Worm (Caenorhabditis elegans) whole organism, dauer: ENCODE data around the gene H01M10.1.

Experiments
- unc-62 ChIP-seq: sonication (generic microtip); optimal IDR thresholded peaks from 2 replicates; lab custom pipeline; 2017; ENCODE audit warnings: missing biosample characterization, missing genetic modification reagents, missing genetic modification characterization

The H01M10.1 gene

ce11 chrX:2590777-2591176 lies 10.4 kb upstream of the H01M10.1 start:
- no peak for TF ChIP-seq unc-62 (GFP tag; lab: Kevin White, UChicago)

DNA sequence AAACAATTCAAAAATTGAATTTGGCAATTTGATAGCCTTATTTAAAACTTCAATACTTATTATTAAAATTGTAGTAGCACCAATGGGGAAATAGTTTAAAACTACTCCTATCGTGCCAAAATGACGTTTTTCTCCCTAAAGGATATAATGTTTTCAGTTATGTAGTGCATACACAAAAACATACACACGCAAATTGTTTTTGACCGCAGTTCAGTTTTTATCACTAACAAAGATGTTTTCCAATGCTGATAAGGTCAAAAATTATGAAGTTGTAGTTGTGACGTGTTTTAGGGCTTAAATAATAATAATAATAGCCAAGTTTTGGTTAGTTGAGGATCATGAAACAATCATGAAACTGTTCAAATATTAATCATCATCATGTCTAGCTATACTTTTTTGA lies 9.6 kb upstream of the H01M10.1 start:
- TF ChIP-seq unc-62 (GFP tag; lab: Kevin White, UChicago): no peak

- no peak for TF ChIP-seq unc-62 (GFP tag; lab: Kevin White, UChicago)
Measured at ce11 chrX:2588012-2588411, 7.6 kb upstream of the H01M10.1 start.

DNA sequence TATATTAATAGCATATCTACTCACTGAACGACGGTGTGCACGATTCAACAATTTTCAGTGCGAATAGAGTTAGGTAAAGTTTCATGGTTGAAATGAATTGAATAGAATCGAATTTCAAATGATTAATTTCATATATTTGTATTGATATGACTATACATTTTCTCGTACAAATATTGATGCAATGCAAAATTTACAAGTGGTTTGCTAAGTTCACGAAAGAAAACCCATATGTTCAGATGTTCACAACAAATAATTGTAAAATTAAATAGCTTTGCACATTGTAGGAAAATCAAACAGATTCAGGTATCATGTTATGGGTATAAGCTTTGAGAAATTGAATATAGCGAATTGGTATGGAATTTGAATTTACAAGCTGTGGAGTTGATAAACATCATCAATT lies 5.3 kb upstream of the H01M10.1 start, which contains the start of gene H01M10.2:
TSS of gene H01M10.2 (minus strand) at position 101 of the 400 bp plus-strand sequence.
- no peak for TF ChIP-seq unc-62 (GFP tag; lab: Kevin White, UChicago)

DNA sequence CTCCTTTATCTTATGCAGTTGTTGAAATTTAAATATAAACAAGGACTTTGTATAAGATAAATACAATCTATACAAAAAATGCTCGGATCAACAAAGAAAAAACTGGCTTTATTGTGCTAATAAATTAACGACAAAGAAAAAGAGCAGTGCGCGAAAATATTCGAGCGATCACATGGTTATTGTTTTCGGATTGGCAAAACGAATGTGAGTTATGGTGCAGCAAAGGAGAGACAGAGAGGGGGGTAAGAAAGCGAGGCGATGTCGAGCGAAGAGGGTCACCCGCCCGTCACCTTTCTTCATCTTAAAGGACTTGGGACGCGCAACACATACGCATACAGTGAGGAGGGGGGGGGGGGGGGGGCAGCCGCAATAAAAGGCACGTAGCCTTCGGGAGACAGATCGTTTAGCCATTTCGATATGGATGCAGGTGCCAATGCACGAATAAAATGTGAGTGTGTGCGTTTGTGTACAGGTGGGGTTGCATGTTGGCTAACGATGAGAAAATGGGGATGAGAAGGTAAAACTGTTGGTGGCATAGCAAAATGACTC lies 2.8 kb upstream of the H01M10.1 start:
- TF ChIP-seq unc-62 (GFP tag; lab: Kevin White, UChicago): no peak

ce11 chrX:2581828-2582589 lies 1.6 kb upstream of the H01M10.1 start:
- no peak for TF ChIP-seq unc-62 (GFP tag; lab: Kevin White, UChicago)

- no peak for TF ChIP-seq unc-62 (GFP tag; lab: Kevin White, UChicago)
Measured at ce11 chrX:2577442-2577841, 2.9 kb downstream of the H01M10.1 start, which contains the start of gene ttr-42. Gene ttr-42 (plus strand): TSS chrX:2577742.

- no peak for TF ChIP-seq unc-62 (GFP tag; lab: Kevin White, UChicago)
Measured at ce11 chrX:2572646-2573149, 7.7 kb downstream of the H01M10.1 start, which contains the start of the genes ccd-5 and F52H2.1. Gene ccd-5 (minus strand): TSS chrX:2572653. Gene F52H2.1 (plus strand): TSS chrX:2573099.

ce11 chrX:2569040-2569439 lies 11.3 kb downstream of the H01M10.1 start:
- no peak for TF ChIP-seq unc-62 (GFP tag; lab: Kevin White, UChicago)

DNA sequence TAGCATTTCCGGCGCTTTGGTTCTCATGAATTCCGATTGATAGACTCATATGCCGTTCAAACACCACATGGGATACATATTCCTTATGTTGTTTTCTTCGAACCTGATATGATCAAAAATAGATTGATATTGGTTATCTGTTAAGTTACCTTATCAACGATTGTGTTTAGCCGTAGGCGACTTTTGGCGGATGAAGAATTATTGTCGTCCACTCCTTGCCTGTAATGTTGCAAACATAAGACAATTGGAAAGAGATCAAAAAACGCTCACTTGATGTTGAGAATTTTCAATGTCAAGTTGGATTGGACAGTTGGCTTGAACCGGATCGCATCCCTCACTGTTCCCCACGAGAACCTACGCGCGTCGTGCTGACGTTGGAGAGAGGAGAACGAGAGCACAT lies 12.6 kb downstream of the H01M10.1 start:
- TF ChIP-seq unc-62 (GFP tag; lab: Kevin White, UChicago): no peak

- no peak for TF ChIP-seq unc-62 (GFP tag; lab: Kevin White, UChicago)
Measured at ce11 chrX:2565308-2565773, 15.0 kb downstream of the H01M10.1 start, which contains the start of gene F52H2.15. Gene F52H2.15 (plus strand): TSS chrX:2565358.

- no peak for TF ChIP-seq unc-62 (GFP tag; lab: Kevin White, UChicago)
Measured at ce11 chrX:2564047-2564446, 16.3 kb downstream of the H01M10.1 start, which contains the start of gene dhcr-24. Gene dhcr-24 (minus strand): TSS chrX:2564147.

ce11 chrX:2559979-2560378 lies 20.4 kb downstream of the H01M10.1 start, which contains the start of gene F52H2.5:
Gene F52H2.5 (minus strand): TSS chrX:2560079.
- no peak for TF ChIP-seq unc-62 (GFP tag; lab: Kevin White, UChicago)

- no peak for TF ChIP-seq unc-62 (GFP tag; lab: Kevin White, UChicago)
Measured at ce11 chrX:2559399-2559798, 21.0 kb downstream of the H01M10.1 start.

DNA sequence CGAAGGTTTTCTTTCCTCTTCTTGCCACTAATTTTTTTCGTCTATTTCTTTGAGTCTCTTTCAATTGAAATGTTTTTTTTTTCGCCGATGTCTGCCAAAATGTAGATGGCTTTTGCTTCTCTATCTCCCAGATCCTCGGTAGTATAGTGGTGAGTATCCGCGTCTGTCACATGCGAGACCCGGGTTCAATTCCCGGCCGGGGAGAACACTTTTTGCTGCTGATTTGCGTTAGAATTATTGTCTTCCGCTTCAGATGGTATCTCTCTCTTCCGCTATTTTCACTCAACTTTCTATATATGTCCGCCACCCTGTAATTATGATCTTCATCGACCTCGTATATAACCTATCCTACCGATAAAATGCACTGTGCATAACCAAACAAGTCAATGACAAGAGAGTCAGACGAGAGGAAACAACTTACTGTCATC lies 26.9 kb downstream of the H01M10.1 start:
- TF ChIP-seq unc-62 (GFP tag; lab: Kevin White, UChicago): no peak

ce11 chrX:2552210-2552674 lies 28.1 kb downstream of the H01M10.1 start, which contains the start of gene aat-3:
Gene aat-3 (plus strand): TSS chrX:2552260.
- TF ChIP-seq unc-62 (GFP tag; lab: Kevin White, UChicago): no peak
